Fruit fly (Drosophila melanogaster) whole organism, embryonic: ENCODE measurements around the gene eIF4E6.

ENCODE experiments used
- Abd-B ChIP-seq: fragments of 200-800 bp; sonication (Bioruptor generic); optimal IDR thresholded peaks from 2 replicates; lab custom pipeline; 2018; ENCODE audit warnings: missing biosample characterization, mild to moderate bottlenecking, missing genetic modification characterization, moderate library complexity
- Antp ChIP-seq: fragments of 200-800 bp; sonication (Bioruptor generic); optimal IDR thresholded peaks from 3 replicates; lab custom pipeline; 2016; ENCODE audit warnings: missing biosample characterization, missing genetic modification characterization
- Atf-2 ChIP-seq: fragments of 200-800 bp; sonication (Bioruptor generic); optimal IDR thresholded peaks from 2 replicates; lab custom pipeline; 2016; ENCODE audit warnings: missing biosample characterization, missing genetic modification characterization
- CG11695 ChIP-seq: fragments of 200-800 bp; sonication (Bioruptor generic); IDR thresholded peaks from 3 replicates; pipeline ENCODE4 v1.3.6; 2022; ENCODE audit warnings: missing biosample characterization, missing genetic modification characterization
- CG13123 ChIP-seq: fragments of 200-800 bp; sonication (Bioruptor generic); optimal IDR thresholded peaks from 2 replicates; lab custom pipeline; 2016; ENCODE audit warnings: missing biosample characterization, missing genetic modification characterization
- CG13287 ChIP-seq: fragments of 200-800 bp; sonication (Bioruptor generic); IDR thresholded peaks from 2 replicates; pipeline ENCODE4 v1.3.6; 2022; ENCODE audit warnings: missing biosample characterization, missing genetic modification characterization; ENCODE audit not compliant: partially characterized antibody
- CG14441 ChIP-seq: fragments of 200-800 bp; sonication (Bioruptor generic); IDR thresholded peaks from 2 replicates; pipeline ENCODE4 v1.3.6; 2022; ENCODE audit warnings: missing biosample characterization, missing genetic modification characterization
- CG14860 ChIP-seq: fragments of 200-800 bp; sonication (Bioruptor generic); IDR thresholded peaks from 3 replicates; pipeline ENCODE4 v1.3.6; 2022; ENCODE audit warnings: missing biosample characterization, missing genetic modification characterization; ENCODE audit not compliant: partially characterized antibody
- CG17186 ChIP-seq: fragments of 200-800 bp; sonication (Bioruptor generic); optimal IDR thresholded peaks from 3 replicates; lab custom pipeline; 2017; ENCODE audit warnings: missing biosample characterization, missing genetic modification reagents, missing genetic modification characterization
- CG2129 ChIP-seq: fragments of 200-800 bp; sonication (Bioruptor generic); IDR thresholded peaks from 2 replicates; pipeline ENCODE4 v1.3.6; 2022; ENCODE audit warnings: missing biosample characterization, missing genetic modification characterization; ENCODE audit not compliant: partially characterized antibody
- CG2199 ChIP-seq: fragments of 200-800 bp; sonication (Bioruptor generic); IDR thresholded peaks from 3 replicates; pipeline ENCODE4 v1.3.6; 2022; ENCODE audit warnings: missing biosample characterization, missing genetic modification characterization
- CG43689 ChIP-seq: fragments of 200-800 bp; sonication (Bioruptor generic); IDR thresholded peaks from 2 replicates; pipeline ENCODE4 v1.3.6; 2022; ENCODE audit warnings: missing biosample characterization, missing genetic modification characterization
- CG6791 ChIP-seq: fragments of 200-800 bp; sonication (Bioruptor generic); IDR thresholded peaks from 3 replicates; pipeline ENCODE4 v1.3.6; 2022; ENCODE audit warnings: missing biosample characterization, missing genetic modification characterization; ENCODE audit not compliant: partially characterized antibody
- CG6813 ChIP-seq: fragments of 200-800 bp; sonication (Bioruptor generic); optimal IDR thresholded peaks from 2 replicates; lab custom pipeline; 2017; ENCODE audit warnings: missing biosample characterization, missing genetic modification characterization, mild to moderate bottlenecking, moderate library complexity, missing genetic modification reagents
- CG9817 ChIP-seq: fragments of 200-800 bp; sonication (Bioruptor generic); optimal IDR thresholded peaks from 2 replicates; lab custom pipeline; 2018; ENCODE audit warnings: missing biosample characterization, mild to moderate bottlenecking, missing genetic modification characterization, moderate library complexity
- CkIIα-i1 ChIP-seq: fragments of 200-800 bp; sonication (Bioruptor generic); IDR thresholded peaks from 2 replicates; pipeline ENCODE4 v1.3.6; 2022; ENCODE audit warnings: missing biosample characterization, missing genetic modification characterization
- D ChIP-seq, 2 experiments: fragments of 200-800 bp in 1 of 2; fragments of >200 bp in 1 of 2; sonication (Bioruptor generic) in 1 of 2; optimal IDR thresholded peaks; 2 replicates in 1 of 2; 3 replicates in 1 of 2; lab custom pipeline; 2017; ENCODE audit warnings: mild to moderate bottlenecking in 1 of 2, missing biosample characterization in 1 of 2, missing genetic modification characterization in 1 of 2, missing genetic modification reagents in 1 of 2
- Dbx ChIP-seq: fragments of 200-800 bp; sonication (Bioruptor generic); IDR thresholded peaks from 3 replicates; pipeline ENCODE4 v1.3.6; 2022; ENCODE audit warnings: missing biosample characterization, missing genetic modification characterization
- Doc2 ChIP-seq: fragments of 200-800 bp; sonication (Bioruptor generic); IDR thresholded peaks from 2 replicates; pipeline ENCODE4 v1.3.6; 2022; ENCODE audit warnings: missing biosample characterization, missing genetic modification characterization
- Drgx ChIP-seq: fragments of 200-800 bp; sonication (Bioruptor generic); IDR thresholded peaks from 2 replicates; pipeline ENCODE4 v1.3.6; 2022; ENCODE audit warnings: missing biosample characterization, missing genetic modification characterization
- Fer1 ChIP-seq: fragments of 200-800 bp; sonication (Bioruptor generic); optimal IDR thresholded peaks from 2 replicates; lab custom pipeline; 2017; ENCODE audit warnings: missing biosample characterization, mild to moderate bottlenecking, missing genetic modification characterization
- HLH4C ChIP-seq: fragments of 200-800 bp; sonication (Bioruptor generic); IDR thresholded peaks from 3 replicates; pipeline ENCODE4 v1.3.6; 2022; ENCODE audit warnings: missing biosample characterization, missing genetic modification characterization; ENCODE audit not compliant: partially characterized antibody
- HmgD ChIP-seq: fragments of 200-800 bp; sonication (Bioruptor generic); optimal IDR thresholded peaks from 3 replicates; lab custom pipeline; 2016; ENCODE audit warnings: missing biosample characterization, missing genetic modification characterization
- Lhr ChIP-seq: fragments of 200-800 bp; sonication (Bioruptor generic); optimal IDR thresholded peaks from 3 replicates; lab custom pipeline; 2017; ENCODE audit warnings: mild to moderate bottlenecking, missing biosample characterization, missing genetic modification reagents, missing genetic modification characterization
- Lpt ChIP-seq: fragments of >200 bp; optimal IDR thresholded peaks from 2 replicates; lab custom pipeline; 2018; ENCODE audit warnings: missing biosample characterization, missing genetic modification characterization
- Sry-β ChIP-seq: fragments of 200-800 bp; sonication (Bioruptor generic); optimal IDR thresholded peaks from 2 replicates; lab custom pipeline; 2018; ENCODE audit warnings: missing biosample characterization, mild to moderate bottlenecking, missing genetic modification characterization, moderate library complexity
- ac ChIP-seq: fragments of 200-800 bp; sonication (Bioruptor generic); optimal IDR thresholded peaks from 3 replicates; lab custom pipeline; 2017; ENCODE audit warnings: missing biosample characterization, mild to moderate bottlenecking, missing genetic modification characterization
- ato ChIP-seq: fragments of 200-800 bp; sonication (Bioruptor generic); IDR thresholded peaks from 2 replicates; pipeline ENCODE4 v1.3.6; 2022; ENCODE audit warnings: missing biosample characterization, missing genetic modification characterization; ENCODE audit not compliant: partially characterized antibody
- bcd ChIP-seq: fragments of 200-800 bp; sonication (Bioruptor generic); optimal IDR thresholded peaks from 2 replicates; lab custom pipeline; 2017; ENCODE audit warnings: missing biosample characterization, mild to moderate bottlenecking, missing genetic modification characterization
- br ChIP-seq: fragments of >200 bp; optimal IDR thresholded peaks from 2 replicates; lab custom pipeline; 2017
- cato ChIP-seq: fragments of 200-800 bp; sonication (Bioruptor generic); optimal IDR thresholded peaks from 2 replicates; lab custom pipeline; 2016; ENCODE audit warnings: missing biosample characterization, missing genetic modification characterization, borderline replicate concordance
- caup ChIP-seq: fragments of 200-800 bp; sonication (Bioruptor generic); optimal IDR thresholded peaks from 3 replicates; lab custom pipeline; 2017; ENCODE audit warnings: missing biosample characterization, mild to moderate bottlenecking, missing genetic modification characterization, moderate library complexity; ENCODE audit not compliant: severe bottlenecking
- chinmo ChIP-seq: fragments of 200-800 bp; sonication (Bioruptor generic); IDR thresholded peaks from 4 replicates; pipeline ENCODE4 v1.3.6; 2022; ENCODE audit warnings: missing biosample characterization, missing genetic modification characterization; ENCODE audit not compliant: partially characterized antibody
- eve ChIP-seq, 2 experiments: fragments of >200 bp; optimal IDR thresholded peaks; 2 replicates each; lab custom pipeline; 2017; ENCODE audit warnings: missing biosample characterization in 2 of 2, missing genetic modification characterization in 2 of 2
- grau ChIP-seq: fragments of 200-800 bp; optimal IDR thresholded peaks from 3 replicates; lab custom pipeline; 2019; ENCODE audit warnings: missing biosample characterization, mild to moderate bottlenecking, missing genetic modification characterization, moderate library complexity
- gro ChIP-seq: fragments of 200-800 bp; sonication (Bioruptor generic); optimal IDR thresholded peaks from 2 replicates; lab custom pipeline; 2016; ENCODE audit warnings: missing biosample characterization, missing genetic modification characterization
- hb ChIP-seq: fragments of 200-800 bp; sonication (Bioruptor generic); IDR thresholded peaks from 3 replicates; pipeline ENCODE4 v1.3.6; 2022; ENCODE audit warnings: missing biosample characterization, missing genetic modification characterization; ENCODE audit not compliant: partially characterized antibody
- jigr1 ChIP-seq: fragments of 200-800 bp; sonication (Bioruptor generic); IDR thresholded peaks from 3 replicates; pipeline ENCODE4 v1.3.6; 2022; ENCODE audit warnings: missing biosample characterization, missing genetic modification characterization
- lola ChIP-seq, 3 experiments: fragments of >200 bp in 2 of 3; fragments of 200-800 bp in 1 of 3; sonication (Bioruptor generic) in 1 of 3; optimal IDR thresholded peaks; 2 replicates each; lab custom pipeline; 2017 to 2019; ENCODE audit warnings: missing biosample characterization in 3 of 3, missing genetic modification characterization in 3 of 3, mild to moderate bottlenecking in 1 of 3, moderate library complexity in 1 of 3
- repo ChIP-seq: fragments of 200-800 bp; sonication (Bioruptor generic); optimal IDR thresholded peaks from 2 replicates; lab custom pipeline; 2016; ENCODE audit warnings: missing biosample characterization, missing genetic modification characterization
- rib ChIP-seq: fragments of 200-800 bp; sonication (Bioruptor generic); IDR thresholded peaks from 2 replicates; pipeline ENCODE4 v1.3.6; 2022; ENCODE audit warnings: missing biosample characterization, missing genetic modification characterization
- ro ChIP-seq: fragments of 200-800 bp; sonication (Bioruptor generic); IDR thresholded peaks from 2 replicates; pipeline ENCODE4 v1.3.6; 2022; ENCODE audit warnings: missing biosample characterization, missing genetic modification characterization
- seq ChIP-seq: fragments of 200-800 bp; sonication (Bioruptor generic); IDR thresholded peaks from 2 replicates; pipeline ENCODE4 v1.3.6; 2022; ENCODE audit warnings: missing biosample characterization, missing genetic modification characterization
- sim ChIP-seq: fragments of 200-800 bp; sonication (Bioruptor generic); IDR thresholded peaks from 2 replicates; pipeline ENCODE4 v1.3.6; 2022; ENCODE audit warnings: missing biosample characterization, missing genetic modification characterization
- slbo ChIP-seq: fragments of 200-800 bp; sonication (Bioruptor generic); IDR thresholded peaks from 2 replicates; pipeline ENCODE4 v1.3.6; 2022; ENCODE audit warnings: missing biosample characterization, missing genetic modification characterization
- slp2 ChIP-seq: fragments of 200-800 bp; sonication (Bioruptor generic); optimal IDR thresholded peaks from 2 replicates; lab custom pipeline; 2016; ENCODE audit warnings: missing biosample characterization, missing genetic modification characterization
- stc ChIP-seq: fragments of 200-800 bp; sonication (Bioruptor generic); IDR thresholded peaks from 2 replicates; pipeline ENCODE4 v1.3.6; 2022; ENCODE audit warnings: missing biosample characterization, missing genetic modification characterization
- tna ChIP-seq: fragments of 200-800 bp; sonication (Bioruptor generic); IDR thresholded peaks from 2 replicates; pipeline ENCODE4 v1.3.6; 2022; ENCODE audit warnings: missing biosample characterization, missing genetic modification characterization; ENCODE audit not compliant: partially characterized antibody
- unc-4 ChIP-seq: fragments of 200-800 bp; sonication (Bioruptor generic); IDR thresholded peaks from 2 replicates; pipeline ENCODE4 v1.3.6; 2022; ENCODE audit warnings: missing biosample characterization, missing genetic modification characterization; ENCODE audit not compliant: partially characterized antibody
- zen2 ChIP-seq: fragments of 200-800 bp; sonication (Bioruptor generic); IDR thresholded peaks from 3 replicates; pipeline ENCODE4 v1.3.6; 2022; ENCODE audit warnings: missing biosample characterization, missing genetic modification characterization; ENCODE audit not compliant: partially characterized antibody

The eIF4E6 gene

dm6 chr3R:29062717-29063206 is 35.8 kb upstream of the eIF4E6 start, which contains the start of the genes Cul5 and Bicra (continued):
- no peak for TF ChIP-seq repo (GFP tag; lab: Kevin White, UChicago)
- no peak for TF ChIP-seq ac (GFP tag; lab: Kevin White, UChicago)
- no peak for TF ChIP-seq lola (GFP tag; optimal IDR thresholded peaks at IDR 0.05; lab: Kevin White, UChicago)
- no peak for TF ChIP-seq Sry-β (GFP tag; lab: Kevin White, UChicago)
- TF ChIP-seq CG14860 (GFP tag; lab: Robert Waterston, UW), result peak; percentile 91
- TF ChIP-seq CG13123 (GFP tag; lab: Kevin White, UChicago), result no peak
- TF ChIP-seq jigr1 (GFP tag; lab: Robert Waterston, UW), result no peak
- no peak for TF ChIP-seq CG6813 (GFP tag; lab: Kevin White, UChicago)
- TF ChIP-seq CG2129 (GFP tag; lab: Robert Waterston, UW), result peak; percentile 63
- no peak for TF ChIP-seq sim (GFP tag; lab: Robert Waterston, UW)
- TF ChIP-seq br, result no peak
- TF ChIP-seq CkIIα-i1, result no peak
- peak; percentile 3 for TF ChIP-seq Antp (GFP tag; lab: Kevin White, UChicago)
- no peak for TF ChIP-seq chinmo (GFP tag; lab: Robert Waterston, UW)
- TF ChIP-seq slp2, result no peak
- peak; percentile 96 for TF ChIP-seq ato
- TF ChIP-seq Doc2 (GFP tag; lab: Robert Waterston, UW), result no peak
- TF ChIP-seq slbo, result no peak
- no peak for TF ChIP-seq CG2199 (GFP tag; lab: Robert Waterston, UW)
- no peak for TF ChIP-seq CG14441 (GFP tag; lab: Robert Waterston, UW)
- TF ChIP-seq eve (GFP tag; optimal IDR thresholded peaks at IDR 0.05; lab: Kevin White, UChicago), result no peak
- peak; percentile 92 for TF ChIP-seq CG6791 (GFP tag; lab: Robert Waterston, UW)
- TF ChIP-seq gro (GFP tag; lab: Kevin White, UChicago), result peak; percentile 76
- TF ChIP-seq Dbx (GFP tag; lab: Robert Waterston, UW), result no peak
- no peak for TF ChIP-seq grau (tag; lab: Kevin White, UChicago)
- no peak for TF ChIP-seq cato
- no peak for TF ChIP-seq Abd-B (GFP tag; lab: Kevin White, UChicago)
- TF ChIP-seq caup (GFP tag; lab: Kevin White, UChicago), result no peak
- TF ChIP-seq hb (GFP tag; lab: Robert Waterston, UW), result peak; percentile 92
- no peak for TF ChIP-seq CG43689 (GFP tag; lab: Robert Waterston, UW)
- TF ChIP-seq CG11695 (GFP tag; lab: Robert Waterston, UW), result no peak
- TF ChIP-seq HmgD (GFP tag; lab: Kevin White, UChicago), result no peak
- TF ChIP-seq Lpt (GFP tag; lab: Kevin White, UChicago), result no peak
- TF ChIP-seq CG17186 (GFP tag; lab: Kevin White, UChicago), result no peak
- peak; percentile 84; the same call in 2 of the 3 replicates for TF ChIP-seq zen2
- no peak; the same call in 1 of the 2 replicates for TF ChIP-seq unc-4 (GFP tag; lab: Robert Waterston, UW)
- no peak for TF ChIP-seq Drgx (GFP tag; lab: Robert Waterston, UW)
- no peak for TF ChIP-seq Fer1 (GFP tag; lab: Kevin White, UChicago)
- TF ChIP-seq tna (GFP tag; lab: Robert Waterston, UW), result peak; percentile 92
- no peak for TF ChIP-seq CG13287 (GFP tag; lab: Robert Waterston, UW)
- no peak for TF ChIP-seq stc (GFP tag; lab: Robert Waterston, UW)
- TF ChIP-seq ro (GFP tag; lab: Robert Waterston, UW), result no peak
- TF ChIP-seq D (optimal IDR thresholded peaks at IDR 0.05; lab: Kevin White, UChicago), result no peak
- no peak for TF ChIP-seq D (GFP tag; optimal IDR thresholded peaks at IDR 0.05; lab: Kevin White, UChicago)
- TF ChIP-seq Lhr (GFP tag; lab: Kevin White, UChicago), result no peak
- no peak for TF ChIP-seq CG9817 (tag; lab: Kevin White, UChicago)
- TF ChIP-seq Atf-2 (GFP tag; lab: Kevin White, UChicago), result no peak
- no peak; the same call in none of the 3 replicates for TF ChIP-seq HLH4C
- TF ChIP-seq seq (GFP tag; lab: Robert Waterston, UW), result no peak
- no peak for TF ChIP-seq rib (GFP tag; lab: Robert Waterston, UW)
- no peak for TF ChIP-seq bcd
